Worm (Caenorhabditis elegans): ENCODE measurements around the gene lgc-14.

Gene lgc-14

ce11 chrX:12111213-12111612 is at the start of gene lgc-14:
Gene lgc-14, plus strand, starts transcription at chrX:12111513.
- TF ChIP-seq dmd-4 (tag; optimal IDR thresholded peaks at IDR 0.05; ENCODE audit: borderline replicate concordance) (no peak), C08G9.2 (tag; optimal IDR thresholded peaks at IDR 0.05) (no peak), tbx-2 (tag; optimal IDR thresholded peaks at IDR 0.05) (no peak), unc-42 (tag; optimal IDR thresholded peaks at IDR 0.05) (no peak), lin-11 (tag; optimal IDR thresholded peaks at IDR 0.05) (no peak), syd-9 (tag; optimal IDR thresholded peaks at IDR 0.05) (no peak), hlh-15 (tag; optimal IDR thresholded peaks at IDR 0.05) (no peak), ztf-16 (tag; optimal IDR thresholded peaks at IDR 0.05) (no peak), dve-1 (tag; optimal IDR thresholded peaks at IDR 0.05) (no peak), mec-3 (tag; optimal IDR thresholded peaks at IDR 0.05; ENCODE audit: borderline replicate concordance) (no peak), sox-2 (GFP tag; IDR thresholded peaks at IDR 0.05) (no peak), pax-1 (tag; optimal IDR thresholded peaks at IDR 0.05) (no peak), ceh-31 (tag; optimal IDR thresholded peaks at IDR 0.05) (no peak), pag-3 (tag; optimal IDR thresholded peaks at IDR 0.05; ENCODE audit: borderline replicate concordance) (no peak), hlh-13 (GFP tag; optimal IDR thresholded peaks at IDR 0.05) (no peak), ceh-2 (tag; optimal IDR thresholded peaks at IDR 0.05) (no peak), nfya-1 (tag; optimal IDR thresholded peaks at IDR 0.05) (no peak), ceh-30 (tag; optimal IDR thresholded peaks at IDR 0.05) (no peak), pha-2 (tag; optimal IDR thresholded peaks at IDR 0.05) (no peak)

ce11 chrX:12064908-12065307 is 46.4 kb upstream of the lgc-14 start, which contains the start of gene lgc-23:
Gene lgc-23, plus strand, starts transcription at chrX:12065208.
- TF ChIP-seq ceh-18 (tag; optimal IDR thresholded peaks at IDR 0.05) (no peak), ceh-31 (tag; optimal IDR thresholded peaks at IDR 0.05) (no peak), tbx-7 (tag; optimal IDR thresholded peaks at IDR 0.05) (no peak), pros-1 (tag; optimal IDR thresholded peaks at IDR 0.05) (no peak), odd-2 (tag; optimal IDR thresholded peaks at IDR 0.05) (no peak), ceh-14 (tag; optimal IDR thresholded peaks at IDR 0.05) (no peak), fax-1 (tag; optimal IDR thresholded peaks at IDR 0.05) (no peak), fkh-6 (tag; optimal IDR thresholded peaks at IDR 0.05) (no peak)

DNA sequence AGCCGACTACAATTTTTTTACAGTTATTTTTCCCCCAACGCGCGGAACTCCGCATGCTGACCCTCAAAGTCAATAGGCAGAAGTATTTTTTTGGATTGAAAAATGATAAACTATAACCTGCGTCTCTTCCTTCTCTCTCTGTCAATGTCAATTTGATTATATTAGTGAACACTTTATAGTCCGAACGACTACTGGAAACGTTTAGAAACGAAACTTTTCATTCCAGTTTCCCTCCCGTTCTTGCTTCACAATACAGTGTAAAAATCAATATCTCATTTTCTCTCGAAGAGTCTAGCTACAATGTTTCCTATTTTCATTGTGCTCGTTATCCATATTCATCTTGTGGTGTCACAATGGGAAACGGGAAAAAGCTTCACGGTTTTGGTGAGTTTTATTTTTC is 43.1 kb upstream of the lgc-14 start, which contains the start of gene lgc-24:
TSS of gene lgc-24 (plus strand) at position 301 of the 400 bp plus-strand sequence.
- no peak for TF ChIP-seq ahr-1 (tag; optimal IDR thresholded peaks at IDR 0.05)
- TF ChIP-seq ref-2 (tag; optimal IDR thresholded peaks at IDR 0.05) = no peak
- no peak for TF ChIP-seq ceh-34 (tag; optimal IDR thresholded peaks at IDR 0.05)
- no peak for TF ChIP-seq ceh-24 (tag; optimal IDR thresholded peaks at IDR 0.05)
- no peak for TF ChIP-seq hlh-6 (tag; optimal IDR thresholded peaks at IDR 0.05)
- TF ChIP-seq unc-3 (GFP tag; conservative IDR thresholded peaks at IDR 0.05) = no peak
- TF ChIP-seq unc-3 (tag; optimal IDR thresholded peaks at IDR 0.05) = no peak
- TF ChIP-seq tbx-2 (tag; optimal IDR thresholded peaks at IDR 0.05) = no peak
- no peak for TF ChIP-seq che-1 (tag; optimal IDR thresholded peaks at IDR 0.05)
- no peak for TF ChIP-seq dve-1 (tag; optimal IDR thresholded peaks at IDR 0.05)
- no peak for TF ChIP-seq sox-2 (GFP tag; IDR thresholded peaks at IDR 0.05)
- TF ChIP-seq sox-4 (tag; optimal IDR thresholded peaks at IDR 0.05) = no peak

- no peak for TF ChIP-seq pqm-1 (tag; optimal IDR thresholded peaks at IDR 0.05)
- no peak for TF ChIP-seq ceh-34 (tag; optimal IDR thresholded peaks at IDR 0.05)
- TF ChIP-seq ceh-30 (tag; optimal IDR thresholded peaks at IDR 0.05) = no peak
- TF ChIP-seq syd-9 (tag; optimal IDR thresholded peaks at IDR 0.05) = no peak
- no peak for TF ChIP-seq ceh-24 (tag; optimal IDR thresholded peaks at IDR 0.05)
- TF ChIP-seq zip-5 (tag; optimal IDR thresholded peaks at IDR 0.05) = no peak
- no peak for TF ChIP-seq pag-3 (tag; optimal IDR thresholded peaks at IDR 0.05; ENCODE audit: borderline replicate concordance)
- TF ChIP-seq lin-11 (tag; optimal IDR thresholded peaks at IDR 0.05) = no peak
- TF ChIP-seq hlh-6 (tag; optimal IDR thresholded peaks at IDR 0.05) = no peak
- no peak for TF ChIP-seq ama-1 (optimal IDR thresholded peaks at IDR 0.05)
- TF ChIP-seq mec-3 (tag; optimal IDR thresholded peaks at IDR 0.05; ENCODE audit: borderline replicate concordance) = no peak
- no peak for TF ChIP-seq unc-3 (GFP tag; conservative IDR thresholded peaks at IDR 0.05)
- TF ChIP-seq unc-3 (tag; optimal IDR thresholded peaks at IDR 0.05) = no peak
- no peak for TF ChIP-seq gmeb-2 (tag; optimal IDR thresholded peaks at IDR 0.05)
- no peak for TF ChIP-seq sox-2 (GFP tag; IDR thresholded peaks at IDR 0.05)
- TF ChIP-seq ref-2 (tag; optimal IDR thresholded peaks at IDR 0.05) = no peak
- TF ChIP-seq nhr-232 (tag; optimal IDR thresholded peaks at IDR 0.05) = no peak
- TF ChIP-seq tbx-2 (tag; optimal IDR thresholded peaks at IDR 0.05) = no peak
- TF ChIP-seq unc-42 (tag; optimal IDR thresholded peaks at IDR 0.05) = no peak
Measured at ce11 chrX:12073764-12074163, 37.5 kb upstream of the lgc-14 start, which contains the start of gene tmem-145. Gene tmem-145, minus strand, starts transcription at chrX:12073864.
